Worm (Caenorhabditis elegans) whole organism, late embryonic: Measurements from ENCODE around the gene col-183.

Source experiments
- ama-1 ChIP-seq: fragments of 150-350 bp; optimal IDR thresholded peaks from 2 replicates; lab custom pipeline; 2014
- ceh-14 ChIP-seq: sonication (generic microtip); optimal IDR thresholded peaks from 2 replicates; lab custom pipeline; 2016; ENCODE audit warnings: missing genotype, missing genetic modification characterization, missing compliant biosample characterization
- ceh-18 ChIP-seq: sonication (generic microtip); optimal IDR thresholded peaks from 2 replicates; lab custom pipeline; 2016; ENCODE audit warnings: missing genetic modification characterization, missing compliant biosample characterization
- dve-1 ChIP-seq: sonication (generic microtip); optimal IDR thresholded peaks from 2 replicates; lab custom pipeline; 2017; ENCODE audit warnings: antibody characterized with exemption, mild to moderate bottlenecking, missing genetic modification characterization, missing compliant biosample characterization
- ets-4 ChIP-seq: sonication (generic microtip); optimal IDR thresholded peaks from 2 replicates; lab custom pipeline; 2016; ENCODE audit warnings: missing genetic modification characterization, missing compliant biosample characterization
- rnt-1 ChIP-seq: sonication (generic microtip); optimal IDR thresholded peaks from 2 replicates; lab custom pipeline; 2016; ENCODE audit warnings: missing genetic modification characterization, missing compliant biosample characterization
- syd-9 ChIP-seq: sonication (generic microtip); optimal IDR thresholded peaks from 2 replicates; lab custom pipeline; 2016; ENCODE audit warnings: mild to moderate bottlenecking, missing genetic modification characterization, moderate library complexity, missing compliant biosample characterization

- TF ChIP-seq dve-1 (tag; lab: Kevin White, UChicago) (no peak), rnt-1 (tag; lab: Kevin White, UChicago) (no peak), ets-4 (tag; lab: Kevin White, UChicago) (no peak), ceh-18 (tag; lab: Kevin White, UChicago) (no peak), syd-9 (tag; lab: Kevin White, UChicago) (no peak), ceh-14 (tag; lab: Kevin White, UChicago) (no peak), ama-1 (lab: Kevin White, UChicago) (no peak)
Measured at ce11 chrX:13456442-13456841, 11.1 kb downstream of the col-183 start, which contains the start of gene flr-1.
